Fruit fly (Drosophila melanogaster): Measurements from ENCODE around the gene IleRS.

IleRS gene

dm6 chr3L:22276614-22277013 is 11.9 kb upstream of the IleRS start (continued):
- TF ChIP-seq unc-4 (GFP tag; IDR thresholded peaks at IDR 0.05; ENCODE audit: partially characterized antibody) = no peak
- no peak for TF ChIP-seq zen2 (GFP tag; IDR thresholded peaks at IDR 0.05; ENCODE audit: partially characterized antibody)
- no peak for TF ChIP-seq kni (GFP tag; optimal IDR thresholded peaks at IDR 0.05)
- TF ChIP-seq Awh (GFP tag; IDR thresholded peaks at IDR 0.05) = no peak
- peak; percentile 72 for TF ChIP-seq Drgx (GFP tag; IDR thresholded peaks at IDR 0.05)
- no peak for TF ChIP-seq hb (GFP tag; IDR thresholded peaks at IDR 0.05; ENCODE audit: partially characterized antibody)
- no peak for TF ChIP-seq sug (tag; optimal IDR thresholded peaks at IDR 0.05)
- no peak for TF ChIP-seq CG4730 (GFP tag; IDR thresholded peaks at IDR 0.05)
- TF ChIP-seq CG2875 (GFP tag; optimal IDR thresholded peaks at IDR 0.05) = no peak
- no peak for TF ChIP-seq CG3995 (GFP tag; optimal IDR thresholded peaks at IDR 0.05)
- TF ChIP-seq tgo (GFP tag; IDR thresholded peaks at IDR 0.05) = peak; percentile 25; the same call in 2 of the 3 replicates
- no peak for TF ChIP-seq az2 (GFP tag; optimal IDR thresholded peaks at IDR 0.05)
- no peak for TF ChIP-seq CG6765 (GFP tag; optimal IDR thresholded peaks at IDR 0.05)
- TF ChIP-seq CG6683 (GFP tag; optimal IDR thresholded peaks at IDR 0.05) = no peak
- TF ChIP-seq CG9932 (GFP tag; IDR thresholded peaks at IDR 0.05) = peak; percentile 65
- no peak for TF ChIP-seq CG2116 (GFP tag; optimal IDR thresholded peaks at IDR 0.05)
- 0 out of 2 replicates have a peak, but pooled peaks have one; percentile 25 for TF ChIP-seq MBD-R2 (GFP tag; IDR thresholded peaks at IDR 0.05)
- TF ChIP-seq Optix (GFP tag; IDR thresholded peaks at IDR 0.05) = peak; percentile 25; the same call in 2 of the 3 replicates
- TF ChIP-seq CG4617 (GFP tag; optimal IDR thresholded peaks at IDR 0.05; ENCODE audit: borderline replicate concordance) = no peak
- TF ChIP-seq mld (GFP tag; IDR thresholded peaks at IDR 0.05; ENCODE audit: partially characterized antibody) = no peak
- TF ChIP-seq caup (GFP tag; optimal IDR thresholded peaks at IDR 0.05; ENCODE audit: severe bottlenecking) = peak; percentile 6
- TF ChIP-seq jing (GFP tag; optimal IDR thresholded peaks at IDR 0.05) = no peak
- no peak for TF ChIP-seq Hmr (GFP tag; optimal IDR thresholded peaks at IDR 0.05)
- peak; percentile 17; the same call in 1 of the 2 replicates for TF ChIP-seq seq (GFP tag; IDR thresholded peaks at IDR 0.05)
- TF ChIP-seq unpg (GFP tag; optimal IDR thresholded peaks at IDR 0.05) = peak; percentile 59
- no peak for TF ChIP-seq fd64A (GFP tag; optimal IDR thresholded peaks at IDR 0.05)
- no peak for TF ChIP-seq Nf-YC (tag; optimal IDR thresholded peaks at IDR 0.05)
- TF ChIP-seq kah (GFP tag; optimal IDR thresholded peaks at IDR 0.05) = no peak
- TF ChIP-seq Atf3 (GFP tag; optimal IDR thresholded peaks at IDR 0.05) = no peak
- peak; percentile 62; the same call in 2 of the 3 replicates for TF ChIP-seq CG11695 (GFP tag; IDR thresholded peaks at IDR 0.05)
- no peak for TF ChIP-seq pum (GFP tag; optimal IDR thresholded peaks at IDR 0.05)
- TF ChIP-seq CG31388 (GFP tag; optimal IDR thresholded peaks at IDR 0.05) = no peak
- peak; percentile 52 for TF ChIP-seq sob (GFP tag; IDR thresholded peaks at IDR 0.05)
- TF ChIP-seq zfh2 (GFP tag; optimal IDR thresholded peaks at IDR 0.05) = peak; percentile 11
- TF ChIP-seq CG18011 (GFP tag; optimal IDR thresholded peaks at IDR 0.05) = no peak
- no peak for TF ChIP-seq dm (GFP tag; optimal IDR thresholded peaks at IDR 0.05)
- no peak for TF ChIP-seq CG15011 (GFP tag; optimal IDR thresholded peaks at IDR 0.05)
- peak; percentile 61 for TF ChIP-seq CG3847 (GFP tag; IDR thresholded peaks at IDR 0.05)
- no peak for TF ChIP-seq gsb-n (tag; optimal IDR thresholded peaks at IDR 0.05)
- no peak for TF ChIP-seq da (GFP tag; optimal IDR thresholded peaks at IDR 0.05)
- TF ChIP-seq kay (GFP tag; optimal IDR thresholded peaks at IDR 0.05) = no peak
- no peak for TF ChIP-seq cad (GFP tag; optimal IDR thresholded peaks at IDR 0.05)
- peak; percentile 62; the same call in 1 of the 2 replicates for TF ChIP-seq CG14014 (GFP tag; IDR thresholded peaks at IDR 0.05)
- TF ChIP-seq slp2 (GFP tag; optimal IDR thresholded peaks at IDR 0.05) = no peak
- TF ChIP-seq CG15479 (GFP tag; optimal IDR thresholded peaks at IDR 0.05) = no peak
- TF ChIP-seq CG1832 (GFP tag; optimal IDR thresholded peaks at IDR 0.05) = no peak
- no peak for TF ChIP-seq Opbp (GFP tag; IDR thresholded peaks at IDR 0.05; ENCODE audit: partially characterized antibody)
- no peak for TF ChIP-seq CG10565 (GFP tag; optimal IDR thresholded peaks at IDR 0.05)
- TF ChIP-seq CG30431 (GFP tag; optimal IDR thresholded peaks at IDR 0.05) = no peak
- peak; percentile 36 for TF ChIP-seq pho (GFP tag; optimal IDR thresholded peaks at IDR 0.05)
- no peak for TF ChIP-seq CG34376 (GFP tag; optimal IDR thresholded peaks at IDR 0.05)

All from whole organism, embryonic.